Worm (Caenorhabditis elegans): ENCODE data around the gene gst-30.

- no peak for TF ChIP-seq ztf-7 (tag; optimal IDR thresholded peaks at IDR 0.05)
- TF ChIP-seq zag-1 (tag; optimal IDR thresholded peaks at IDR 0.05): no peak
- no peak for TF ChIP-seq snpc-4 (tag; optimal IDR thresholded peaks at IDR 0.05)
- TF ChIP-seq rbr-2 (tag; optimal IDR thresholded peaks at IDR 0.05): no peak
- no peak for TF ChIP-seq lsy-2 (tag; optimal IDR thresholded peaks at IDR 0.05)
- no peak for TF ChIP-seq nhr-237 (tag; optimal IDR thresholded peaks at IDR 0.05)
- no peak for TF ChIP-seq cey-2 (tag; optimal IDR thresholded peaks at IDR 0.05; ENCODE audit: borderline replicate concordance, insufficient read depth)
- TF ChIP-seq ama-1 (optimal IDR thresholded peaks at IDR 0.05): no peak
- TF ChIP-seq ceh-82 (tag; optimal IDR thresholded peaks at IDR 0.05): no peak
- peak; percentile 25; the same call in 1 of the 2 replicates for TF ChIP-seq snpc-1.2 (GFP tag; IDR thresholded peaks at IDR 0.05)
- TF ChIP-seq unc-130 (GFP tag; optimal IDR thresholded peaks at IDR 0.05): no peak
Measured at ce11 chrII:4954099-4954959, 19.5 kb upstream of the gst-30 start.

Measured in whole organism, L4 larva.